Worm (Caenorhabditis elegans) whole organism, late embryonic: ENCODE measurements around the gene oac-7.

Source experiments
- C38D4.7 ChIP-seq: fragments of 200-800 bp; sonication (Bioruptor generic); optimal IDR thresholded peaks from 2 replicates; lab custom pipeline; 2018; ENCODE audit warnings: mild to moderate bottlenecking, missing genetic modification characterization, moderate library complexity, missing compliant biosample characterization
- ceh-22 ChIP-seq: sonication (generic microtip); optimal IDR thresholded peaks from 2 replicates; lab custom pipeline; 2017; ENCODE audit warnings: missing biosample characterization, missing genetic modification characterization
- ceh-31 ChIP-seq: sonication (generic microtip); optimal IDR thresholded peaks from 2 replicates; lab custom pipeline; 2016; ENCODE audit warnings: missing genetic modification characterization, missing compliant biosample characterization
- fkh-10 ChIP-seq: fragments of 150-350 bp; optimal IDR thresholded peaks from 2 replicates; lab custom pipeline; 2014; ENCODE audit warnings: missing biosample characterization, missing genetic modification reagents, missing genetic modification characterization
- lin-11 ChIP-seq: fragments of 200-800 bp; sonication (Bioruptor generic); optimal IDR thresholded peaks from 2 replicates; lab custom pipeline; 2018; ENCODE audit warnings: mild to moderate bottlenecking, missing genetic modification characterization, missing compliant biosample characterization

DNA sequence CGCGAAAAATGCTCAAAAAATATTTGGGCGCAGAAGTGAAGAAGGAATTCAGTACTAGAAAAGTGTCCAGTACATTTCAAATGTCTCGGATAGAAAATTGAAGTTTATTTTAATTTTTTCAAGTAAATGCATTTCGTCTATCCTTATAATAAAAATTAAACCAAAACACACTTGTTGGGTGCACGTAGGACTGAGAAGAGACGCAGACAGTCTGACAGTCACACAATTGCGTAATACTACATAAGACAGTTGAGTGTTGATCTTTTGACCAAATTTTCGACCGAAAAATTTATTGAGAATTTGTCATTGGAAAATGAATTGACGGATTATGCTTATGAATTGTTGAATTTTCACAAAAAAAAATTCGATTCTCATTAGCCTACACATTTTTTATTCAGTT is at the start of gene oac-7:
- no peak for TF ChIP-seq C38D4.7 (GFP tag; lab: Kevin White, UChicago)
- TF ChIP-seq lin-11 (tag; lab: Kevin White, UChicago): no peak
- no peak for TF ChIP-seq fkh-10
- no peak for TF ChIP-seq ceh-22 (tag; lab: Kevin White, UChicago)
- TF ChIP-seq ceh-31 (tag; lab: Kevin White, UChicago): no peak
